Worm (Caenorhabditis elegans) whole organism, midembryonic: ENCODE data around the gene chl-1.

Source experiments
- T22C8.4 ChIP-seq: fragments of 200-800 bp; sonication (Bioruptor generic); IDR thresholded peaks from 2 replicates; pipeline ENCODE4 v1.3.6; 2022; ENCODE audit warnings: missing genetic modification characterization, missing compliant biosample characterization
- cog-1 ChIP-seq: sonication (generic microtip); optimal IDR thresholded peaks from 2 replicates; lab custom pipeline; 2016; ENCODE audit warnings: missing genetic modification characterization, missing compliant biosample characterization
- flt-1 ChIP-seq: fragments of 200-800 bp; sonication (Bioruptor generic); IDR thresholded peaks from 2 replicates; pipeline ENCODE4 v1.3.6; 2022; ENCODE audit warnings: missing genetic modification characterization, missing compliant biosample characterization
- ztf-29 ChIP-seq: fragments of 200-800 bp; sonication (Bioruptor generic); IDR thresholded peaks from 2 replicates; pipeline ENCODE4 v1.3.6; 2022; ENCODE audit warnings: missing genetic modification reagents, missing genetic modification characterization, missing compliant biosample characterization

- TF ChIP-seq flt-1 (GFP tag; lab: Robert Waterston, UW), result no peak
- no peak for TF ChIP-seq T22C8.4 (GFP tag; lab: Robert Waterston, UW)
- no peak for TF ChIP-seq ztf-29 (GFP tag; lab: Robert Waterston, UW)
- no peak for TF ChIP-seq cog-1 (tag; lab: Kevin White, UChicago)
These were observed 15.4 kb downstream of the chl-1 start for ce11 chrIII:10389608-10390007.
